Fruit fly (Drosophila melanogaster): ENCODE results near the gene Urm1.

Gene Urm1

dm6 chr3L:7610522-7610921 is 29.7 kb downstream of the Urm1 start:
- TF ChIP-seq CG8478 (optimal IDR thresholded peaks at IDR 0.05), result no peak
- TF ChIP-seq CTCF (optimal IDR thresholded peaks at IDR 0.05), result no peak

DNA sequence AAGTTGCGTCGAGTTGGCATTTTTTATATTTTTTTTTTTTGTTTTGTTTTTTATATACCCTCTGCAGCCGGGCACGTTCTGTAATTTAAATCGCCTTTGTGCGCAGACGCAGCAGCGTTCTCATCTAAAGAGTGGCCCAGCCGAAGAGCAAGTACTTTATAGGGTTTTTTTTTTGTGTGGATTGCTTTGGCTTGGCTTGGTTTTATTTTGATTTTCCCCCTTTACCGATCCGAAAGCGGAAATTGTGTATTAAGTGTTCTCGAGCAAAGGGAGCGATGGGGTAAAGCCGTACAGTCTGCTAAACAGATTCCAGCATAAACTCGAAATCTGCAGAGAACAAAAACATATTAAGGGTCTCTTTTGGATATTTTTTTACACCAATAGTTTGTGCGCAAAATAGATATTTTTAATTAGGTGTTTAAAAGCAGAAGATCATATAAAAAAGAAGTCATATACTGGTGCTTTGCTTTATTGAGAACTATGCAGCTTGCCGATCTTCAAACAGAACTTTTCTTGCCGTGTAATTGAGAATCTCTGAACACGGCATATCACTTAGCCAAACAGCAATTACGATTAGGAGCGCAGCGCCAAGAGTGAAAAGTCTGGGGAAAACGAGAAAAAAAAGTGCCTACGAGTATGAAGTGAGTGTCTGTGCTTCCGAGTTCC is 33.8 kb downstream of the Urm1 start:
- TF ChIP-seq CTCF (optimal IDR thresholded peaks at IDR 0.05) (no peak), CG8478 (optimal IDR thresholded peaks at IDR 0.05) (no peak)

DNA sequence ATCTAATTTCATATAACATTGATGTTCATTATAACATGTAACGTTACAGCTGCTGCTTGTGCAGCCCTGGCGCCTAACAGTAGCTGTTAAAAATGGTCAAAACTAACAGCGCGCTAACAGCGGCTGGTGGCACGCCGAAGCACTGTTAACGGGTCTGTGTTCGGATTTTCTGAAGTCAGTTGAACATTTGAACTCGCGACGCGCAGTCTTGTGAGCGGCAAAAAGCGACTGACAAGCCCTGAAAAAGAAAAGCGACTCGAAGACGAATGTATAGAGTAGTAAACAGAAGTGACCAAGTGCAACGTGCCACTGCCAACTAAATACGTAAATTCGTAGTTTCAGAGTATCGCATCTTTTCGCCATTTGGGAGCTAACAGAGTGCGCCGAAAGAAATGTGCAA is 35.4 kb downstream of the Urm1 start:
- no peak for TF ChIP-seq CG8478 (optimal IDR thresholded peaks at IDR 0.05)
- TF ChIP-seq CTCF (optimal IDR thresholded peaks at IDR 0.05), result no peak

- TF ChIP-seq CG8478 (optimal IDR thresholded peaks at IDR 0.05), result no peak
- TF ChIP-seq CTCF (optimal IDR thresholded peaks at IDR 0.05), result no peak
These were observed 36.8 kb downstream of the Urm1 start for dm6 chr3L:7603397-7603796.

dm6 chr3L:7601122-7601841 is 39.0 kb downstream of the Urm1 start:
- TF ChIP-seq CTCF (optimal IDR thresholded peaks at IDR 0.05), result peak; percentile 47 to 50
- TF ChIP-seq CG8478 (optimal IDR thresholded peaks at IDR 0.05), result no peak

DNA sequence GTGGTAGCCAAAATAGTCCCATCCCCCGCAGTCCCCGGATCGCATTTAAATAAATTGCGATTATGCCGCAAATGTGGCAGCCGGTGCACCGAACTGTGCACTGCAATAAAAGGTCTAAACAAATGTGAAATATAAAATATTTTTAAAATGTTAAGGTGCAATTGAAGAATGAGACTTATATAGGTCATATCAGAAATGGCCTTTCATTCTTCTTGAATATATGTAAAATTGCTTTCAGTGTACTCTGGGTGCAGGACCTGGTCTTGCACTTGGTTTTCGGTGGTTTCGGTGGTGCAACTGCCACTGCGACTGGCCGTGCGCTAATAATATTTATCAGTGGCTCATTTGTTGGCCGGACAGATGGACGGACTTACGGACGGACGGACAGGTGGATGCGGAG is 41.9 kb downstream of the Urm1 start:
- no peak for TF ChIP-seq CTCF (optimal IDR thresholded peaks at IDR 0.05)
- TF ChIP-seq CG8478 (optimal IDR thresholded peaks at IDR 0.05), result no peak

dm6 chr3L:7592791-7593190 is 47.5 kb downstream of the Urm1 start, which contains the start of gene Pura:
Gene Pura, plus strand, starts transcription at chr3L:7593091.
- no peak for TF ChIP-seq CG8478 (optimal IDR thresholded peaks at IDR 0.05)
- TF ChIP-seq CTCF (optimal IDR thresholded peaks at IDR 0.05), result no peak

- TF ChIP-seq CG8478 (optimal IDR thresholded peaks at IDR 0.05), result no peak
- no peak for TF ChIP-seq CTCF (optimal IDR thresholded peaks at IDR 0.05)
These were observed 48.0 kb downstream of the Urm1 start for dm6 chr3L:7592113-7592752.

DNA sequence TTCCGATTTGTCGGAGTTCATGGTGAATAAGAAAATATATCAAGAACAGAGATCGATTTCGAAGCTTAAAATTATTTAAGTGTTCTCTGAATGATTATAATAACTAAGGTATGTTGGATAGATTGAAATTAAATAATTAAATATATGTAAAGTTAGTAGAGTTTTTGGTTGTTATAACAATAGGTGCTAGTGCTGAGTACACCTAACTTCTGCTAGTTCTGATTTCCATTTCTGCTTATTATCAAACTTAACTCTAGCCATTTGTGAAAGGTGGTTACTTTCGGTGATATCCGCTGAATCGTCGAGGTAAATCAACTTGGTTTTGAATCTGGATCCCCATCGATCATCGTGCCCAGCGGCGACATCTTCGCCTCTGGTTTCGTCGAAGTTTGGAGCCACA is 49.3 kb downstream of the Urm1 start, which contains the start of gene t-Grip84:
TSS of gene t-Grip84 (minus strand) at position 101 of the 400 bp plus-strand sequence.
- TF ChIP-seq CTCF (optimal IDR thresholded peaks at IDR 0.05) (no peak), CG8478 (optimal IDR thresholded peaks at IDR 0.05) (no peak)
